Worm (Caenorhabditis elegans) whole organism, L3 larva: ENCODE results near the gene C46C2.6.

ENCODE experiments used
- ZK546.5 ChIP-seq: sonication (generic microtip); optimal IDR thresholded peaks from 2 replicates; lab custom pipeline; 2017; ENCODE audit warnings: missing biosample characterization, missing genetic modification characterization
- aly-2 ChIP-seq: fragments of 150-350 bp; optimal IDR thresholded peaks from 2 replicates; lab custom pipeline; 2014; ENCODE audit warnings: missing biosample characterization, missing genetic modification characterization
- ama-1 ChIP-seq: fragments of 150-350 bp; optimal IDR thresholded peaks from 2 replicates; lab custom pipeline; 2018
- ceh-28 ChIP-seq: fragments of 150-350 bp; optimal IDR thresholded peaks from 2 replicates; lab custom pipeline; 2014; ENCODE audit warnings: missing biosample characterization, missing genetic modification reagents, missing genetic modification characterization
- ceh-82 ChIP-seq: fragments of 150-350 bp; optimal IDR thresholded peaks from 2 replicates; lab custom pipeline; 2014; ENCODE audit warnings: missing biosample characterization, missing genetic modification characterization
- daf-12 ChIP-seq: fragments of 150-350 bp; optimal IDR thresholded peaks from 2 replicates; lab custom pipeline; 2014; ENCODE audit warnings: missing biosample characterization, missing genetic modification reagents, missing genetic modification characterization
- egl-27 ChIP-seq: sonication (generic microtip); optimal IDR thresholded peaks from 4 replicates; lab custom pipeline; 2017; ENCODE audit warnings: missing biosample characterization, missing genetic modification reagents, missing genetic modification characterization
- egl-5 ChIP-seq: fragments of 150-350 bp; optimal IDR thresholded peaks from 2 replicates; lab custom pipeline; 2017; ENCODE audit warnings: missing biosample characterization, missing genetic modification reagents, missing genetic modification characterization, inconsistent platforms
- elt-1 ChIP-seq: fragments of 150-350 bp; optimal IDR thresholded peaks from 2 replicates; lab custom pipeline; 2014; ENCODE audit warnings: missing biosample characterization, missing genetic modification characterization
- elt-2 ChIP-seq: sonication (generic microtip); optimal IDR thresholded peaks from 2 replicates; lab custom pipeline; 2016; ENCODE audit warnings: missing genetic modification reagents, mild to moderate bottlenecking, missing genetic modification characterization, missing compliant biosample characterization
- elt-3 ChIP-seq, 3 experiments: fragments of 150-350 bp in 1 of 3; sonication (generic microtip) in 2 of 3; optimal IDR thresholded peaks; 2 replicates in 2 of 3; 4 replicates in 1 of 3; lab custom pipeline; 2014 to 2017; ENCODE audit warnings: missing biosample characterization in 3 of 3, missing genetic modification characterization in 3 of 3
- eor-1 ChIP-seq, 2 experiments: fragments of 150-350 bp; optimal IDR thresholded peaks; 2 replicates each; lab custom pipeline; 2014 to 2018; ENCODE audit warnings: missing biosample characterization in 2 of 2, missing genetic modification characterization in 2 of 2
- fkh-10 ChIP-seq: sonication (generic microtip); optimal IDR thresholded peaks from 2 replicates; lab custom pipeline; 2017; ENCODE audit warnings: missing biosample characterization, missing genetic modification reagents, missing genetic modification characterization
- fkh-2 ChIP-seq: fragments of 150-350 bp; optimal IDR thresholded peaks from 2 replicates; lab custom pipeline; 2014; ENCODE audit warnings: missing biosample characterization, missing genetic modification reagents, missing genetic modification characterization
- fos-1 ChIP-seq: fragments of 150-350 bp; optimal IDR thresholded peaks from 2 replicates; lab custom pipeline; 2014; ENCODE audit warnings: missing biosample characterization, missing genetic modification characterization
- hmg-11 ChIP-seq: sonication (generic microtip); optimal IDR thresholded peaks from 2 replicates; lab custom pipeline; 2016; ENCODE audit warnings: missing genetic modification characterization, missing compliant biosample characterization
- jun-1 ChIP-seq: fragments of 150-350 bp; optimal IDR thresholded peaks from 2 replicates; lab custom pipeline; 2014; ENCODE audit warnings: missing biosample characterization, missing genetic modification reagents, missing genetic modification characterization
- lin-39 ChIP-seq: fragments of 150-350 bp; optimal IDR thresholded peaks from 2 replicates; lab custom pipeline; 2018; ENCODE audit warnings: missing biosample characterization, missing genetic modification reagents, missing genetic modification characterization
- lsy-12 ChIP-seq: sonication (generic microtip); optimal IDR thresholded peaks from 2 replicates; lab custom pipeline; 2016; ENCODE audit warnings: mild to moderate bottlenecking, missing genetic modification characterization, missing compliant biosample characterization
- mml-1 ChIP-seq: fragments of 150-350 bp; sonication (generic microtip); optimal IDR thresholded peaks from 3 replicates; lab custom pipeline; 2014; ENCODE audit warnings: missing biosample characterization, missing genetic modification characterization
- nfya-1 ChIP-seq: sonication (generic microtip); optimal IDR thresholded peaks from 2 replicates; lab custom pipeline; 2017; ENCODE audit warnings: missing genetic modification characterization, mild to moderate bottlenecking, missing compliant biosample characterization, antibody characterized with exemption, moderate library complexity; ENCODE audit not compliant: insufficient read depth
- nhr-11 ChIP-seq: fragments of 150-350 bp; optimal IDR thresholded peaks from 2 replicates; lab custom pipeline; 2014; ENCODE audit warnings: missing biosample characterization, missing genetic modification characterization
- nhr-12 ChIP-seq: fragments of 150-350 bp; optimal IDR thresholded peaks from 2 replicates; lab custom pipeline; 2014; ENCODE audit warnings: missing biosample characterization, missing genetic modification characterization
- nhr-23 ChIP-seq: fragments of 150-350 bp; optimal IDR thresholded peaks from 2 replicates; lab custom pipeline; 2014; ENCODE audit warnings: missing biosample characterization, missing genetic modification reagents, missing genetic modification characterization
- nhr-25 ChIP-seq: sonication (generic microtip); optimal IDR thresholded peaks from 2 replicates; lab custom pipeline; 2017; ENCODE audit warnings: missing biosample characterization, missing genetic modification characterization
- nhr-28 ChIP-seq: fragments of 150-350 bp; optimal IDR thresholded peaks from 2 replicates; lab custom pipeline; 2014; ENCODE audit warnings: missing biosample characterization, missing genetic modification characterization
- nhr-43 ChIP-seq: sonication (generic microtip); optimal IDR thresholded peaks from 2 replicates; lab custom pipeline; 2016; ENCODE audit warnings: mild to moderate bottlenecking, missing genetic modification characterization, missing compliant biosample characterization; ENCODE audit not compliant: poor library complexity, severe bottlenecking
- nhr-67 ChIP-seq: fragments of 150-350 bp; optimal IDR thresholded peaks from 2 replicates; lab custom pipeline; 2014; ENCODE audit warnings: missing biosample characterization, missing genetic modification characterization
- nhr-76 ChIP-seq: fragments of 150-350 bp; sonication (generic microtip); optimal IDR thresholded peaks from 5 replicates; lab custom pipeline; 2014; ENCODE audit warnings: missing biosample characterization, missing genetic modification characterization
- nhr-77 ChIP-seq: fragments of 150-350 bp; optimal IDR thresholded peaks from 2 replicates; lab custom pipeline; 2014; ENCODE audit warnings: missing biosample characterization, missing genetic modification characterization
- pha-4 ChIP-seq: fragments of 150-350 bp; optimal IDR thresholded peaks from 2 replicates; lab custom pipeline; 2014; ENCODE audit warnings: missing biosample characterization, missing genetic modification reagents, missing genetic modification characterization
- pqm-1 ChIP-seq: fragments of 150-350 bp; optimal IDR thresholded peaks from 2 replicates; lab custom pipeline; 2017; ENCODE audit warnings: missing biosample characterization, missing genetic modification characterization, inconsistent platforms
- skn-1 ChIP-seq: fragments of 150-350 bp; optimal IDR thresholded peaks from 2 replicates; lab custom pipeline; 2014; ENCODE audit warnings: missing biosample characterization, missing genetic modification characterization
- snpc-4 ChIP-seq: fragments of 150-350 bp; optimal IDR thresholded peaks from 2 replicates; lab custom pipeline; 2014; ENCODE audit warnings: missing biosample characterization, missing genetic modification characterization
- tbx-2 ChIP-seq: sonication (generic microtip); optimal IDR thresholded peaks from 2 replicates; lab custom pipeline; 2016; ENCODE audit warnings: mild to moderate bottlenecking, missing genetic modification characterization, missing compliant biosample characterization
- unc-39 ChIP-seq: sonication (generic microtip); optimal IDR thresholded peaks from 4 replicates; lab custom pipeline; 2017; ENCODE audit warnings: missing biosample characterization, missing genetic modification characterization
- unc-62 ChIP-seq: fragments of 150-350 bp; sonication (generic microtip); optimal IDR thresholded peaks from 4 replicates; lab custom pipeline; 2014; ENCODE audit warnings: missing biosample characterization, missing genetic modification reagents, missing genetic modification characterization
- zag-1 ChIP-seq: fragments of 150-350 bp; optimal IDR thresholded peaks from 2 replicates; lab custom pipeline; 2014; ENCODE audit warnings: missing biosample characterization, missing genetic modification characterization

C46C2.6 gene

DNA sequence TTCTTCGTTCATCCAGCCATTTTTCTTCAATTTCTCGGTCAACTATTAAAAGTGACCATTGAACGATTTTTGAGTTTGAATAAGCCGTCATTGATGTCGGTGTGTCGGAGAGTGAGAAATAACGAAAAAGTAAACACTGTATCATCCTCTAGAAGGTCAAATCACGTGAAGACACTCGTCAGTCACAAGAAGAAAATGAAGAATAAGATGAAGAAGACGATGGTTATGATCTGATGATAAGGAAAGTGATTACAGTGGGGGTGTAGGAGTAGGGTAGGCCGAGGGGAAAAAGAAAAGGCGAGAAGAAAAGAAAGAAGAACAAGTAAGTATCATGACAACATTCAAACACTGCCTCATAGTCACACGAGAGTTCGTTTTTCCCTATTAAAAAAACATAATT lies 14.1 kb upstream of the C46C2.6 start:
- TF ChIP-seq nhr-28 (tag; lab: Kevin White, UChicago) = no peak
- TF ChIP-seq pqm-1 (tag; lab: Kevin White, UChicago) = peak; percentile 73
- TF ChIP-seq daf-12 (tag; lab: Kevin White, UChicago) = no peak
- TF ChIP-seq pha-4 (tag; lab: Kevin White, UChicago) = peak; percentile 96
- peak; percentile 41 for TF ChIP-seq skn-1 (tag; lab: Kevin White, UChicago)
- TF ChIP-seq nhr-11 = no peak
- peak; percentile 79 for TF ChIP-seq nhr-25
- TF ChIP-seq nhr-43 (tag; lab: Kevin White, UChicago) = peak; percentile 38
- TF ChIP-seq nfya-1 (tag; lab: Kevin White, UChicago) = peak; percentile 47
- TF ChIP-seq elt-2 (tag; lab: Kevin White, UChicago) = peak; percentile 79
- peak; percentile 3 to 81 (median 52) for TF ChIP-seq elt-3 (tag; optimal IDR thresholded peaks at IDR 0.05; lab: Kevin White, UChicago)
- peak; percentile 90 for TF ChIP-seq nhr-23 (tag; lab: Kevin White, UChicago)
- TF ChIP-seq elt-1 (tag; lab: Kevin White, UChicago) = peak; percentile 49
- peak; percentile 76 for TF ChIP-seq jun-1 (tag; lab: Kevin White, UChicago)

DNA sequence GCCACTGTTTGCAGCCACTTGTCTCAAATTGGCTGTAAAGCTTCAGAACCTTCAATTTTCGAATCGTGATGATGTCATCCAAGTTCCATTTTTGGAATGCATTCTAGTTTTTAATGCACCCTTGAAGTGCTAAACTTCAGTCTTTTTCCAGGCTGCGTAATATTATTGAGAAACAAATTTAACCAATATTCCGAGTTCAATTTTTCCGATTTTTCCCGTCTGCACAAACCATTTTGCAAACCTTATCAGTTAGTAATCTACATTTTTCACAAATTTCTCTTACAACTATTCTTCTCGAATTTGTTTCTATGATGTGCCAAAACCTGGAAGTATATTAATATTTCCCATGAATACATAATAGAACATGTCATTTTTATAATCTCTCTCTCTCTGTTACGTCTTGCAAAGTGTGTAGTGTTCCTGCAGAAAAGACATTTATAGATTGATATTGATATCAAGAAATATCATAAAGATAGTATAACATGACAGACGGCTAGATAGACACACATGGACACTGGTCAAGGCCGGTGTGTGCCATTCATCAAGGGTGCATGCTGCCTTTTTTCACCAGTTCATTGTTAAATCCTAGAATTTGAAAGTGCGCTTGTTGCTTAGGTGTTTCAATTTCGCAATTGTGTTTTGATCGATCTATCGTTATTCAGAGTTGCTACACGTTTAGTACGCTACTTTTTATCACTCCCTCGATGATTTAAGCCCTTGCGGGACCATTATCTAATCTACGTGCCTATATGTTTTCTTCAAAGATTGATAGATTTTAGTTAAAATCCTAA lies 12.9 kb upstream of the C46C2.6 start:
- no peak for TF ChIP-seq ceh-28 (tag; lab: Kevin White, UChicago)
- no peak for TF ChIP-seq egl-27 (tag; lab: Kevin White, UChicago)
- TF ChIP-seq elt-2 (tag; lab: Kevin White, UChicago) = peak; percentile 7
- TF ChIP-seq pqm-1 (tag; lab: Kevin White, UChicago) = no peak
- TF ChIP-seq lsy-12 (tag; lab: Kevin White, UChicago) = no peak
- TF ChIP-seq ama-1 (lab: Kevin White, UChicago) = peak; percentile 53
- no peak for TF ChIP-seq fos-1
- no peak for TF ChIP-seq elt-1 (tag; lab: Kevin White, UChicago)
- TF ChIP-seq, all 47 proteins: peak for 2

DNA sequence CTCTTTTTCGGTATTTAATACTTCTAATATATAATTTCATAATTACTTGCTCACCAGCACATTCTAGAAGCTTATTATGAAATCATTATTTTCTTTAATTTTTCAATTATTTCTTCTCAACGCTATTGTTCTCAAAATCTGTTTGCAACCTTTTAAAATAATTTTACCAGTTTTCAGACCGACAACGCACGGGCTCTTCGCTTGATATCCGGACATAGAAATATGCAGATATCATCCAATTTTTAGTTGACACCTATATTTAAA lies 12.3 kb upstream of the C46C2.6 start, which contains the start of gene wnk-1:
Gene wnk-1, plus strand, starts transcription at position 165 of the 264 bp plus-strand sequence.
- TF ChIP-seq nhr-67 (tag; lab: Kevin White, UChicago) (no peak), tbx-2 (tag; lab: Kevin White, UChicago) (no peak), nhr-43 (tag; lab: Kevin White, UChicago) (no peak), nhr-76 (tag; lab: Kevin White, UChicago) (no peak), fkh-10 (GFP tag; lab: Kevin White, UChicago) (no peak), unc-62 (GFP tag; lab: Kevin White, UChicago) (no peak), nhr-77 (no peak), ceh-82 (tag; lab: Kevin White, UChicago) (no peak), egl-5 (no peak), elt-1 (tag; lab: Kevin White, UChicago) (no peak), skn-1 (tag; lab: Kevin White, UChicago) (no peak), unc-39 (tag; lab: Kevin White, UChicago) (no peak), snpc-4 (tag; lab: Kevin White, UChicago) (no peak), ZK546.5 (tag; lab: Kevin White, UChicago) (no peak), hmg-11 (tag; lab: Kevin White, UChicago) (no peak)

DNA sequence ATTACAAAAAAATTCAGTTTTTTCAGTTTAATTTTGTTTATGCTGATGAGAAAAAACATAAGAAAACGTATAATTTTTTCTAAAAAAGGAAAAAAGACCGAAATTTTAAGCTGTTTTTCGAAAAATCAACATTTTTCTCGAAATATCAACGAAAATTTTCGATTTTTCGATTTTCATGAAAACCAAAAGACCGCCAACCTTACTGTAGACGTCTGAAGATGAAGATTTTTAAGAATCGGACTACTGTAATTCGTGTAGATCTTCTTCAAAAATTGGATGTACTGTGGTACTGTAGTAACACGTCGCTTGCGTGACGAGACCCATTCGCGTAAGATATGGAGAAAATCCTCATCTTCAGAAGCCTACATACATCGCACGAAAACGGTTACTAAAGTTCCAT lies 1.4 kb upstream of the C46C2.6 start:
- TF ChIP-seq eor-1 (tag; optimal IDR thresholded peaks at IDR 0.05; lab: Kevin White, UChicago) (no peak), unc-62 (GFP tag; lab: Kevin White, UChicago) (no peak), fkh-10 (GFP tag; lab: Kevin White, UChicago) (no peak), mml-1 (tag; lab: Kevin White, UChicago) (no peak), aly-2 (tag; lab: Kevin White, UChicago) (no peak), nfya-1 (tag; lab: Kevin White, UChicago) (no peak), nhr-11 (no peak), nhr-12 (tag; lab: Kevin White, UChicago) (no peak), skn-1 (tag; lab: Kevin White, UChicago) (no peak), lsy-12 (tag; lab: Kevin White, UChicago) (no peak), nhr-77 (no peak), snpc-4 (tag; lab: Kevin White, UChicago) (no peak), lin-39 (tag; lab: Kevin White, UChicago) (no peak), pha-4 (tag; lab: Kevin White, UChicago) (no peak), fkh-2 (no peak), elt-2 (tag; lab: Kevin White, UChicago) (no peak), nhr-28 (tag; lab: Kevin White, UChicago) (no peak), nhr-76 (tag; lab: Kevin White, UChicago) (no peak), zag-1 (tag; lab: Kevin White, UChicago) (no peak)
